Worm (Caenorhabditis elegans) whole organism, late embryonic: Measurements from ENCODE around the gene faah-4.

Experiments
- lim-6 ChIP-seq: sonication (generic microtip); optimal IDR thresholded peaks from 2 replicates; lab custom pipeline; 2016; ENCODE audit warnings: missing genetic modification characterization, missing compliant biosample characterization
- tbx-2 ChIP-seq: sonication (generic microtip); optimal IDR thresholded peaks from 2 replicates; lab custom pipeline; 2016; ENCODE audit warnings: missing genetic modification characterization, missing compliant biosample characterization

ce11 chrIII:11909778-11910177 lies at the start of gene faah-4:
- TF ChIP-seq lim-6 (tag; lab: Kevin White, UChicago) (no peak), tbx-2 (tag; lab: Kevin White, UChicago) (no peak)
